Fruit fly (Drosophila melanogaster): ENCODE data around the gene CG10376.
A peak's percentile ranks its signal among the peaks of the same experiment; 100 is the strongest.

Gene CG10376

dm6 chr2L:18664707-18665550, 38.0 kb downstream of the CG10376 start:
- TF ChIP-seq Dll (optimal IDR thresholded peaks at IDR 0.05) (no peak), pan (optimal IDR thresholded peaks at IDR 0.05) (no peak), CG8478 (optimal IDR thresholded peaks at IDR 0.05) (no peak), EcR (GFP tag; optimal IDR thresholded peaks at IDR 0.05) (peak in 1 of 2 experiments; percentile 82), usp (GFP tag; optimal IDR thresholded peaks at IDR 0.05) (no peak)

dm6 chr2L:18663395-18663794, 39.5 kb downstream of the CG10376 start:
- TF ChIP-seq pan (optimal IDR thresholded peaks at IDR 0.05) (no peak), Dll (optimal IDR thresholded peaks at IDR 0.05) (no peak), EcR (GFP tag; optimal IDR thresholded peaks at IDR 0.05) (no peak), usp (GFP tag; optimal IDR thresholded peaks at IDR 0.05) (no peak), CG8478 (optimal IDR thresholded peaks at IDR 0.05) (no peak), psq (optimal IDR thresholded peaks at IDR 0.05) (no peak)

- TF ChIP-seq EcR (GFP tag; optimal IDR thresholded peaks at IDR 0.05) (no peak), pan (optimal IDR thresholded peaks at IDR 0.05) (no peak), psq (optimal IDR thresholded peaks at IDR 0.05) (no peak), CG8478 (optimal IDR thresholded peaks at IDR 0.05) (no peak), usp (GFP tag; optimal IDR thresholded peaks at IDR 0.05) (no peak)
Measured at dm6 chr2L:18658108-18658507, 44.8 kb downstream of the CG10376 start.

dm6 chr2L:18656691-18657237, 46.1 kb downstream of the CG10376 start:
- TF ChIP-seq CG8478 (optimal IDR thresholded peaks at IDR 0.05) (no peak), psq (optimal IDR thresholded peaks at IDR 0.05) (no peak), usp (GFP tag; optimal IDR thresholded peaks at IDR 0.05) (no peak), Dll (optimal IDR thresholded peaks at IDR 0.05) (no peak), EcR (GFP tag; optimal IDR thresholded peaks at IDR 0.05) (no peak), pan (optimal IDR thresholded peaks at IDR 0.05) (no peak)

dm6 chr2L:18653328-18653675, 49.6 kb downstream of the CG10376 start:
- TF ChIP-seq EcR (GFP tag; optimal IDR thresholded peaks at IDR 0.05) (no peak), psq (optimal IDR thresholded peaks at IDR 0.05) (no peak), Dll (optimal IDR thresholded peaks at IDR 0.05) (no peak), CG8478 (optimal IDR thresholded peaks at IDR 0.05) (no peak), pan (optimal IDR thresholded peaks at IDR 0.05) (peak; percentile 80), usp (GFP tag; optimal IDR thresholded peaks at IDR 0.05) (no peak)

dm6 chr2L:18652663-18653327, 50.1 kb downstream of the CG10376 start, which contains the start of gene Cyp310a1:
TSS of gene Cyp310a1 (minus strand) at chr2L:18653010.
- TF ChIP-seq pan (optimal IDR thresholded peaks at IDR 0.05), result no peak
- no peak for TF ChIP-seq psq (optimal IDR thresholded peaks at IDR 0.05)
- no peak for TF ChIP-seq CG8478 (optimal IDR thresholded peaks at IDR 0.05)
- TF ChIP-seq EcR (GFP tag; optimal IDR thresholded peaks at IDR 0.05), result no peak
